Worm (Caenorhabditis elegans) whole organism, L1 larva: ENCODE measurements around the gene Y57G11C.3.

ENCODE experiments used
- Y116A8C.19 ChIP-seq: sonication (generic microtip); optimal IDR thresholded peaks from 2 replicates; lab custom pipeline; 2016; ENCODE audit warnings: missing compliant biosample characterization, missing genetic modification characterization, borderline replicate concordance
- aha-1 ChIP-seq: fragments of 150-350 bp; optimal IDR thresholded peaks from 2 replicates; lab custom pipeline; 2014; ENCODE audit warnings: missing biosample characterization, missing genetic modification characterization
- alr-1 ChIP-seq: fragments of 200-800 bp; sonication (Bioruptor generic); optimal IDR thresholded peaks from 2 replicates; lab custom pipeline; 2018; ENCODE audit warnings: borderline replicate concordance, mild to moderate bottlenecking, missing genetic modification characterization, missing compliant biosample characterization
- aly-2 ChIP-seq: fragments of 150-350 bp; optimal IDR thresholded peaks from 2 replicates; lab custom pipeline; 2014; ENCODE audit warnings: missing biosample characterization, missing genetic modification characterization
- ama-1 ChIP-seq: fragments of 150-350 bp; optimal IDR thresholded peaks from 2 replicates; lab custom pipeline; 2014
- blmp-1 ChIP-seq: fragments of 150-350 bp; optimal IDR thresholded peaks from 2 replicates; lab custom pipeline; 2014; ENCODE audit warnings: missing biosample characterization, missing genetic modification characterization
- ceh-8 ChIP-seq: fragments of 200-800 bp; sonication (Bioruptor generic); optimal IDR thresholded peaks from 2 replicates; lab custom pipeline; 2018; ENCODE audit warnings: mild to moderate bottlenecking, missing genetic modification characterization, moderate library complexity, missing compliant biosample characterization
- ceh-82 ChIP-seq, 3 experiments: fragments of 150-350 bp in 1 of 3; sonication (generic microtip) in 2 of 3; optimal IDR thresholded peaks; 2 replicates each; lab custom pipeline; 2014 to 2017; ENCODE audit warnings: missing biosample characterization in 3 of 3, missing genetic modification characterization in 3 of 3
- ceh-88 ChIP-seq: fragments of 200-800 bp; sonication (Bioruptor generic); IDR thresholded peaks from 2 replicates; pipeline ENCODE4 v1.3.6; 2022; ENCODE audit warnings: missing genetic modification characterization, missing compliant biosample characterization
- ceh-90 ChIP-seq: sonication (generic microtip); optimal IDR thresholded peaks from 2 replicates; lab custom pipeline; 2016; ENCODE audit warnings: missing genetic modification characterization, missing compliant biosample characterization
- ces-1 ChIP-seq: fragments of 150-350 bp; optimal IDR thresholded peaks from 2 replicates; lab custom pipeline; 2014; ENCODE audit warnings: missing biosample characterization, missing genetic modification reagents, missing genetic modification characterization
- dsc-1 ChIP-seq: sonication (generic microtip); optimal IDR thresholded peaks from 2 replicates; lab custom pipeline; 2016; ENCODE audit warnings: mild to moderate bottlenecking, missing genetic modification characterization, missing compliant biosample characterization
- egl-27 ChIP-seq, 2 experiments: fragments of 150-350 bp in 1 of 2; sonication (generic microtip); optimal IDR thresholded peaks; 3 replicates each; lab custom pipeline; 2017 to 2018; ENCODE audit warnings: missing biosample characterization in 2 of 2, missing genetic modification characterization in 2 of 2, missing genetic modification reagents in 2 of 2
- ets-5 ChIP-seq: fragments of 200-800 bp; sonication (Bioruptor generic); IDR thresholded peaks from 2 replicates; pipeline ENCODE4 v1.3.6; 2022; ENCODE audit warnings: missing genetic modification characterization, missing compliant biosample characterization
- fkh-10 ChIP-seq: sonication (generic microtip); optimal IDR thresholded peaks from 2 replicates; lab custom pipeline; 2017; ENCODE audit warnings: missing biosample characterization, missing genetic modification reagents, missing genetic modification characterization
- fos-1 ChIP-seq: fragments of 150-350 bp; optimal IDR thresholded peaks from 2 replicates; lab custom pipeline; 2014; ENCODE audit warnings: missing biosample characterization, missing genetic modification characterization
- grh-1 ChIP-seq: fragments of 200-800 bp; sonication (Bioruptor generic); IDR thresholded peaks from 2 replicates; pipeline ENCODE4 v1.3.6; 2022; ENCODE audit warnings: missing genetic modification reagents, missing genetic modification characterization, missing compliant biosample characterization
- hlh-17 ChIP-seq: fragments of 200-800 bp; sonication (Bioruptor generic); optimal IDR thresholded peaks from 2 replicates; lab custom pipeline; 2018; ENCODE audit warnings: missing genetic modification characterization, mild to moderate bottlenecking, missing compliant biosample characterization, moderate library complexity, borderline replicate concordance
- hlh-4 ChIP-seq: sonication (generic microtip); optimal IDR thresholded peaks from 2 replicates; lab custom pipeline; 2016; ENCODE audit warnings: mild to moderate bottlenecking, missing genetic modification characterization, missing compliant biosample characterization
- irx-1 ChIP-seq: sonication (generic microtip); optimal IDR thresholded peaks from 2 replicates; lab custom pipeline; 2016; ENCODE audit warnings: missing genetic modification characterization, missing compliant biosample characterization
- isw-1 ChIP-seq: fragments of 200-800 bp; sonication (Bioruptor generic); IDR thresholded peaks from 2 replicates; pipeline ENCODE4 v1.3.6; 2022; ENCODE audit warnings: missing genetic modification characterization, missing compliant biosample characterization
- jun-1 ChIP-seq: fragments of 150-350 bp; optimal IDR thresholded peaks from 2 replicates; lab custom pipeline; 2014; ENCODE audit warnings: missing biosample characterization, missing genetic modification reagents, missing genetic modification characterization
- lin-13 ChIP-seq: fragments of 150-350 bp; optimal IDR thresholded peaks from 2 replicates; lab custom pipeline; 2014; ENCODE audit warnings: missing biosample characterization, missing genetic modification reagents, missing genetic modification characterization
- lin-35 ChIP-seq, 2 experiments: fragments of 150-350 bp; optimal IDR thresholded peaks; 2 replicates each; lab custom pipeline; 2014; ENCODE audit warnings: missing biosample characterization in 2 of 2, missing genetic modification characterization in 2 of 2, missing genetic modification reagents in 2 of 2
- lin-39 ChIP-seq: fragments of 150-350 bp; optimal IDR thresholded peaks from 2 replicates; lab custom pipeline; 2014; ENCODE audit warnings: missing biosample characterization, missing genetic modification reagents, missing genetic modification characterization
- mab-9 ChIP-seq: fragments of 200-800 bp; sonication (Bioruptor generic); IDR thresholded peaks from 2 replicates; pipeline ENCODE4 v1.3.6; 2022; ENCODE audit warnings: missing genetic modification reagents, missing genetic modification characterization, missing compliant biosample characterization
- mef-2 ChIP-seq: fragments of 150-350 bp; optimal IDR thresholded peaks from 2 replicates; lab custom pipeline; 2014; ENCODE audit warnings: missing biosample characterization, missing genetic modification characterization
- nhr-19 ChIP-seq: fragments of 200-800 bp; sonication (Bioruptor generic); conservative IDR thresholded peaks from 2 replicates; pipeline ENCODE4 v1.3.6; 2022; ENCODE audit warnings: missing genetic modification characterization, missing compliant biosample characterization
- nhr-47 ChIP-seq: sonication (generic microtip); optimal IDR thresholded peaks from 2 replicates; lab custom pipeline; 2016; ENCODE audit warnings: mild to moderate bottlenecking, missing genetic modification characterization, moderate library complexity, missing compliant biosample characterization
- nhr-76 ChIP-seq: sonication (generic microtip); optimal IDR thresholded peaks from 2 replicates; lab custom pipeline; 2017; ENCODE audit warnings: missing biosample characterization, missing genetic modification characterization
- nhr-77 ChIP-seq: fragments of 150-350 bp; optimal IDR thresholded peaks from 2 replicates; lab custom pipeline; 2014; ENCODE audit warnings: missing biosample characterization, missing genetic modification characterization
- nhr-84 ChIP-seq: sonication (generic microtip); optimal IDR thresholded peaks from 2 replicates; lab custom pipeline; 2017; ENCODE audit warnings: missing biosample characterization, missing genetic modification characterization
- pag-3 ChIP-seq: sonication (generic microtip); optimal IDR thresholded peaks from 2 replicates; lab custom pipeline; 2017; ENCODE audit warnings: missing genetic modification characterization, mild to moderate bottlenecking, missing compliant biosample characterization, antibody characterized with exemption, borderline replicate concordance; ENCODE audit not compliant: insufficient read depth
- pax-3 ChIP-seq: fragments of 200-800 bp; sonication (Bioruptor generic); optimal IDR thresholded peaks from 2 replicates; lab custom pipeline; 2018; ENCODE audit warnings: mild to moderate bottlenecking, missing genetic modification characterization, moderate library complexity, missing compliant biosample characterization
- skn-1 ChIP-seq: fragments of 150-350 bp; optimal IDR thresholded peaks from 2 replicates; lab custom pipeline; 2014; ENCODE audit warnings: missing biosample characterization, missing genetic modification characterization
- unc-130 ChIP-seq: fragments of 150-350 bp; optimal IDR thresholded peaks from 2 replicates; lab custom pipeline; 2017; ENCODE audit warnings: missing biosample characterization, missing genetic modification characterization, inconsistent platforms
- unc-30 ChIP-seq: sonication (generic microtip); optimal IDR thresholded peaks from 2 replicates; lab custom pipeline; 2017; ENCODE audit warnings: missing biosample characterization, missing genetic modification characterization
- unc-62 ChIP-seq: fragments of 150-350 bp; optimal IDR thresholded peaks from 2 replicates; lab custom pipeline; 2014; ENCODE audit warnings: missing biosample characterization, missing genetic modification reagents, missing genetic modification characterization
- unc-86 ChIP-seq: sonication (generic microtip); optimal IDR thresholded peaks from 2 replicates; lab custom pipeline; 2016; ENCODE audit warnings: missing genetic modification characterization, missing compliant biosample characterization
- unc-98 ChIP-seq: fragments of 200-800 bp; sonication (Bioruptor generic); IDR thresholded peaks from 2 replicates; pipeline ENCODE4 v1.3.6; 2022; ENCODE audit warnings: missing genetic modification characterization, missing compliant biosample characterization
- xbp-1 ChIP-seq: sonication (generic microtip); optimal IDR thresholded peaks from 2 replicates; lab custom pipeline; 2016; ENCODE audit warnings: missing genetic modification characterization, missing compliant biosample characterization
- zag-1 ChIP-seq: fragments of 150-350 bp; optimal IDR thresholded peaks from 2 replicates; lab custom pipeline; 2014; ENCODE audit warnings: missing biosample characterization, missing genetic modification characterization
- zip-4 ChIP-seq: fragments of 200-800 bp; sonication (Bioruptor generic); optimal IDR thresholded peaks from 2 replicates; lab custom pipeline; 2018; ENCODE audit warnings: mild to moderate bottlenecking, missing genetic modification characterization, moderate library complexity, missing compliant biosample characterization

Gene Y57G11C.3

DNA sequence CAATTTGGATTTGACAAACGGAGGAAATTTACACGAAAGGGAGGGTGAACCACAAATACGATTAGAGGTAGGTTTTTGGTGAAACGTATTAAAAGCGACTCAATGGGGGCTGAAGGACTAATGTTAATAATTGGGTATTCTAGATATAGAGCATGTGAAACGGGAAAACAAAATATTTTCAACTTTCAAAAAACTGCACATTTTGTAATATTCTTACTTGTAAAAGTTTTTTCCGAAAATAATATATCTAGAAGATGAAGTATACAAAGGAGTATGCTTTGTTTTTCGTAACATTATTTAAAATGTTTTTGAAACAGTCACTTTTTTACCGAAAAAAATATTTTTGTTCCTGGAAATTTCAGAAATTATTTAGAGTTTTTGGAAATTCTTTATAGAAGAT lies 26.1 kb upstream of the Y57G11C.3 start:
- no peak for TF ChIP-seq ets-5 (GFP tag; lab: Robert Waterston, UW)
- no peak for TF ChIP-seq blmp-1
- no peak for TF ChIP-seq nhr-76
- TF ChIP-seq ceh-88 (GFP tag; lab: Robert Waterston, UW) = no peak
- TF ChIP-seq Y116A8C.19 (tag; lab: Kevin White, UChicago) = no peak
- no peak for TF ChIP-seq isw-1 (GFP tag; lab: Robert Waterston, UW)
- TF ChIP-seq unc-62 (GFP tag; lab: Kevin White, UChicago) = no peak
- no peak for TF ChIP-seq ceh-90 (tag; lab: Kevin White, UChicago)
- TF ChIP-seq lin-39 (tag; lab: Kevin White, UChicago) = no peak
- TF ChIP-seq nhr-19 (GFP tag; lab: Robert Waterston, UW) = no peak
- no peak for TF ChIP-seq lin-13 (GFP tag; lab: Kevin White, UChicago)
- no peak for TF ChIP-seq dsc-1
- no peak for TF ChIP-seq ceh-82 (tag; optimal IDR thresholded peaks at IDR 0.05; lab: Kevin White, UChicago)
- TF ChIP-seq unc-86 (tag; lab: Kevin White, UChicago) = no peak
- no peak for TF ChIP-seq mef-2 (tag; lab: Kevin White, UChicago)
- no peak for TF ChIP-seq pag-3

ce11 chrIV:14754912-14755311 lies 13.1 kb upstream of the Y57G11C.3 start, which contains the start of gene Y57G11C.499:
TSS of gene Y57G11C.499 (minus strand) at chrIV:14754934.
- TF ChIP-seq ama-1 (lab: Kevin White, UChicago) (no peak), isw-1 (GFP tag; lab: Robert Waterston, UW) (no peak), nhr-77 (tag; lab: Kevin White, UChicago) (no peak), aly-2 (no peak)
- TF ChIP-seq, all 84 proteins: peak for 0

DNA sequence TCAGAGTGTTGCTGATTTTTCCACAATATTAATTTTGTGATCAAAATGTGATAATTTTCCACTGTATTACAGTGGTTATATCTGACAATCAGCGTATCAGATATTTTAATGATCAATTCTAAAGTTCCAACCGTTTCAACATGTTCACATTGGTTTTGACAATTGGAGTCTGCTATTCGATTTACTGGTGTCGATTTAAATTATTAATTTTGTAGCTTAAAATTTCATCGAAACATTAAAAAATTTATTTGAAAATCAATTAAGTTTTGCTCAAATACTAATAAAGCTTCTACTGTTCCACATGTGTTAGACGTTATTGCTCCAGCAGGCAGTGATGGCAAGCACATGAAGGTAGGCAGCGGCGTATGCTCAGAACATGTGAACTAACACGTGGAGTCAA lies 10.2 kb upstream of the Y57G11C.3 start:
- no peak for TF ChIP-seq zag-1 (tag; lab: Kevin White, UChicago)
- peak; percentile 19 for TF ChIP-seq dsc-1

DNA sequence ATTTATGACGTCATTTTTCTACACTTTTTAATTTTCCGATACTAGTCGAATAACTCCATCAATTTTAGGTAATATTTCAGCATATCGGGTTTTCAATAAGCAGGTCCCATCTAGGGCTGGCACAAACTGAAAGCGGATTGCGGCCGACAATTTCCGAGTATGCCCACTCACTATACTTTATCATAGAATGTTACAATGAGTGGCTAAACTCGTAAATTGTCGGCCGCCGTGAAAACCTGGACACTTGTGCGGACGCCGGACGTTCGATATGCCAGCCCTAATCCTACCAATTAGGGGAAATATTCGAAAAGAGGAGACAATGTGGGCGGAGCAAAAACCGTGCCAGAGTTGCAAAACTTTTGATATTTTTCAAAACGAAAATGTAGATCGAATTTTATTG lies 8.3 kb upstream of the Y57G11C.3 start:
- no peak for TF ChIP-seq lin-35 (GFP tag; optimal IDR thresholded peaks at IDR 0.05; lab: Kevin White, UChicago)
- TF ChIP-seq jun-1 (tag; lab: Kevin White, UChicago) = no peak
- TF ChIP-seq zip-4 (GFP tag; lab: Kevin White, UChicago) = no peak
- no peak for TF ChIP-seq fkh-10
- TF ChIP-seq egl-27 (tag; optimal IDR thresholded peaks at IDR 0.05; lab: Kevin White, UChicago) = no peak
- no peak for TF ChIP-seq Y116A8C.19 (tag; lab: Kevin White, UChicago)
- no peak for TF ChIP-seq ces-1
- no peak for TF ChIP-seq unc-62 (GFP tag; lab: Kevin White, UChicago)
- no peak for TF ChIP-seq pax-3 (tag; lab: Kevin White, UChicago)
- TF ChIP-seq nhr-77 (tag; lab: Kevin White, UChicago) = no peak
- TF ChIP-seq unc-30 = no peak
- TF ChIP-seq ets-5 (GFP tag; lab: Robert Waterston, UW) = no peak
- TF ChIP-seq nhr-84 (tag; lab: Kevin White, UChicago) = no peak
- TF ChIP-seq nhr-47 (tag; lab: Kevin White, UChicago) = no peak
- TF ChIP-seq ceh-88 (GFP tag; lab: Robert Waterston, UW) = no peak
- TF ChIP-seq fos-1 (tag; lab: Kevin White, UChicago) = no peak
- TF ChIP-seq nhr-76 = no peak
- no peak for TF ChIP-seq grh-1 (GFP tag; lab: Robert Waterston, UW)
- TF ChIP-seq hlh-17 = no peak
- TF ChIP-seq aha-1 = no peak

DNA sequence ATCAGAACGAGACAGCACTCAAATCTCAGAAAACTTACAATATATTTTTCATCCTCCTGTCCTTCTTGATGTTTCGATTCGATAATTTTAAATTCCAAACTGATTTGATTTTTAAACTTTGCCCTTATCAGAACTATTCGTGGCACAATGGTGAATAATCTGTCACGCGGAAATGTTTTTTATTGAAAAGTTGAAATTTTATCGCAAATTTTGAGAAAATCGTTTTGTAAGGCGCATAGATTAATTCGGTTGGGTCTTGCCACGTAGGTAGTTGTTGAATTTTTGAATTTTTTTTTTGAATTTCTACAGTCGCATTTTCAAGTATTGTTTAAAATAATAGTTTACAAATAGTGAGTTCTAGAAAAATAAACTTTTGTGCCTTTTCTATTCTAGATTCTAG lies 7.2 kb upstream of the Y57G11C.3 start, which contains the start of gene ptp-5.2:
ptp-5.2 (minus strand) TSS at position 101 of the 400 bp plus-strand sequence.
- TF ChIP-seq unc-98 (GFP tag; lab: Robert Waterston, UW) (no peak), unc-130 (no peak), ces-1 (no peak), mab-9 (no peak), ceh-8 (GFP tag; lab: Kevin White, UChicago) (no peak), irx-1 (tag; lab: Kevin White, UChicago) (no peak), jun-1 (tag; lab: Kevin White, UChicago) (no peak), xbp-1 (tag; lab: Kevin White, UChicago) (no peak), isw-1 (GFP tag; lab: Robert Waterston, UW) (no peak), hlh-4 (tag; lab: Kevin White, UChicago) (no peak), ets-5 (GFP tag; lab: Robert Waterston, UW) (no peak), lin-35 (GFP tag; optimal IDR thresholded peaks at IDR 0.05; lab: Kevin White, UChicago) (no peak), zip-4 (GFP tag; lab: Kevin White, UChicago) (no peak), skn-1 (no peak), alr-1 (tag; lab: Kevin White, UChicago) (no peak)
